Worm (Caenorhabditis elegans) whole organism, L1 larva: ENCODE results near the gene vamp-8.

ENCODE experiments used
- aha-1 ChIP-seq: fragments of 150-350 bp; optimal IDR thresholded peaks from 2 replicates; lab custom pipeline; 2014; ENCODE audit warnings: missing biosample characterization, missing genetic modification characterization
- ceh-63 ChIP-seq: fragments of 200-800 bp; sonication (Bioruptor generic); optimal IDR thresholded peaks from 2 replicates; lab custom pipeline; 2018; ENCODE audit warnings: mild to moderate bottlenecking, missing genetic modification characterization, missing compliant biosample characterization
- ces-1 ChIP-seq: fragments of 150-350 bp; optimal IDR thresholded peaks from 2 replicates; lab custom pipeline; 2014; ENCODE audit warnings: missing biosample characterization, missing genetic modification reagents, missing genetic modification characterization
- elt-3 ChIP-seq, 6 experiments: fragments of 150-350 bp in 1 of 6; sonication (generic microtip); optimal IDR thresholded peaks; 2 replicates each; lab custom pipeline; 2017 to 2018; ENCODE audit warnings: missing biosample characterization in 6 of 6, missing genetic modification characterization in 6 of 6, inconsistent platforms in 1 of 6
- lin-13 ChIP-seq: fragments of 150-350 bp; optimal IDR thresholded peaks from 2 replicates; lab custom pipeline; 2014; ENCODE audit warnings: missing biosample characterization, missing genetic modification reagents, missing genetic modification characterization
- nhr-11 ChIP-seq: fragments of 150-350 bp; optimal IDR thresholded peaks from 2 replicates; lab custom pipeline; 2014; ENCODE audit warnings: missing biosample characterization, missing genetic modification characterization
- nhr-90 ChIP-seq: sonication (generic microtip); optimal IDR thresholded peaks from 2 replicates; lab custom pipeline; 2016; ENCODE audit warnings: mild to moderate bottlenecking, missing genetic modification characterization, missing compliant biosample characterization; ENCODE audit not compliant: poor library complexity
- tbx-2 ChIP-seq: sonication (generic microtip); optimal IDR thresholded peaks from 2 replicates; lab custom pipeline; 2016; ENCODE audit warnings: missing genetic modification characterization, missing compliant biosample characterization
- unc-130 ChIP-seq: fragments of 150-350 bp; optimal IDR thresholded peaks from 2 replicates; lab custom pipeline; 2017; ENCODE audit warnings: missing biosample characterization, missing genetic modification characterization, inconsistent platforms
- vab-15 ChIP-seq: sonication (generic microtip); optimal IDR thresholded peaks from 2 replicates; lab custom pipeline; 2017; ENCODE audit warnings: missing genotype, mild to moderate bottlenecking, missing genetic modification characterization, missing compliant biosample characterization

DNA sequence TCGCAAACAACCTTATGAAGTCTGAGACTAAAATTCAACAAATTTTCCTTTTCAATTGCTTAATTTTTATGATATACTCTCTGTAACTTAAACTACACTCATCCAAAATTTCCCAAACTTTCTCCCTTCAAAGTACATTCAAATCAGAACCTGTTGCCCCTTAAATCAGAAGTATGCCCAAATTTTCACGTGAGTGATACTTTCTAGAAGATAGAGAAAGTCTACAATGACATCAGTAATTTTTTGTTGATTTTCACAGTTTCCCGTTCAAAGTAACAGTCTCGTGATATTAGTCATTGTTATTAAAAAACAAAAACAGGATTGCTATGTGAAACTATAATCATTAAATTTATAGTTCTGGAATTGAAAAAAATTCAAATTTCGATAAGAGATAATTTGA, 45.9 kb upstream of the vamp-8 start:
- TF ChIP-seq tbx-2 (tag; lab: Kevin White, UChicago) (peak; percentile 72), ces-1 (GFP tag; lab: Kevin White, UChicago) (no peak), aha-1 (tag; lab: Kevin White, UChicago) (no peak), unc-130 (tag; lab: Kevin White, UChicago) (no peak), nhr-90 (tag; lab: Kevin White, UChicago) (peak; percentile 68), vab-15 (tag; lab: Kevin White, UChicago) (no peak), nhr-11 (tag; lab: Kevin White, UChicago) (no peak), elt-3 (tag; optimal IDR thresholded peaks at IDR 0.05; lab: Kevin White, UChicago) (peak in 4 of 6 experiments; percentile 20 to 94 (median 56)), lin-13 (no peak), ceh-63 (GFP tag; lab: Kevin White, UChicago) (no peak)
